8 worm cellular contexts compared by ENCODE assay signal in genomic region chrX:1244235-1244634, ce11.
TF ChIP-seq lines count a peak whose summit lies in the region.

No protein-coding gene starts in this region.

TF ChIP-seq in whole organism, L1 larva, 84 proteins besides CTCF, POLR2A, EP300 and RAD21:
- TF ChIP-seq skn-1 (tag; optimal IDR thresholded peaks at IDR 0.05; lab: Kevin White, UChicago), result peak; percentile 52
- TF ChIP-seq mdl-1 (tag; optimal IDR thresholded peaks at IDR 0.05; lab: Kevin White, UChicago), result peak in 1 of 2 experiments; percentile 21
- TF ChIP-seq rnt-1 (tag; optimal IDR thresholded peaks at IDR 0.05; lab: Kevin White, UChicago), result no peak
- peak in 1 of 3 experiments; percentile 12 for TF ChIP-seq ceh-82 (tag; optimal IDR thresholded peaks at IDR 0.05; lab: Kevin White, UChicago)
- peak; percentile 38 for TF ChIP-seq lin-14 (GFP tag; optimal IDR thresholded peaks at IDR 0.05; lab: Kevin White, UChicago)
- TF ChIP-seq snu-23 (GFP tag; optimal IDR thresholded peaks at IDR 0.05; lab: Kevin White, UChicago), result peak; percentile 3
- TF ChIP-seq unc-98 (GFP tag; IDR thresholded peaks at IDR 0.05; lab: Robert Waterston, UW), result no peak
- TF ChIP-seq blmp-1 (tag; optimal IDR thresholded peaks at IDR 0.05; lab: Kevin White, UChicago), result peak; percentile 9

TF ChIP-seq in whole organism, L2 larva, 48 proteins besides CTCF, POLR2A, EP300 and RAD21:
- peak; percentile 15 for TF ChIP-seq fos-1 (tag; optimal IDR thresholded peaks at IDR 0.05; lab: Kevin White, UChicago)
- no peak for TF ChIP-seq ztf-4 (tag; optimal IDR thresholded peaks at IDR 0.05; lab: Kevin White, UChicago)

TF ChIP-seq in whole organism, L3 larva, 47 proteins besides CTCF, POLR2A, EP300 and RAD21:
- TF ChIP-seq ceh-28 (tag; optimal IDR thresholded peaks at IDR 0.05; lab: Kevin White, UChicago) (peak; percentile 20), elt-1 (tag; optimal IDR thresholded peaks at IDR 0.05; lab: Kevin White, UChicago) (no peak)

TF ChIP-seq in whole organism, L4 larva, 104 proteins besides CTCF, POLR2A, EP300 and RAD21 (continues in another document):
- TF ChIP-seq nhr-77 (tag; optimal IDR thresholded peaks at IDR 0.05; lab: Kevin White, UChicago) (no peak), D1046.2 (GFP tag; IDR thresholded peaks at IDR 0.05; lab: Robert Waterston, UW) (no peak), saeg-2 (GFP tag; IDR thresholded peaks at IDR 0.05; lab: Robert Waterston, UW) (no peak), pqm-1 (tag; optimal IDR thresholded peaks at IDR 0.05; lab: Kevin White, UChicago) (no peak), Y105C5A.15 (GFP tag; IDR thresholded peaks at IDR 0.05; lab: Robert Waterston, UW) (no peak), snpc-4 (tag; optimal IDR thresholded peaks at IDR 0.05; lab: Kevin White, UChicago) (no peak), mdl-1 (tag; optimal IDR thresholded peaks at IDR 0.05; lab: Kevin White, UChicago) (peak in 1 of 2 experiments; percentile 50), dpl-1 (GFP tag; optimal IDR thresholded peaks at IDR 0.05; lab: Kevin White, UChicago) (no peak), ceh-44 (GFP tag; IDR thresholded peaks at IDR 0.05; lab: Robert Waterston, UW) (0 out of 2 replicates have a peak, but pooled peaks have one; percentile 51), lim-7 (GFP tag; IDR thresholded peaks at IDR 0.05; lab: Robert Waterston, UW) (no peak), unc-62 (GFP tag; optimal IDR thresholded peaks at IDR 0.05 in 1 of 2; lab: Kevin White, UChicago) (no peak), unc-62 (tag; optimal IDR thresholded peaks at IDR 0.05; lab: Kevin White, UChicago) (no peak), tag-97 (GFP tag; IDR thresholded peaks at IDR 0.05; lab: Robert Waterston, UW) (no peak), nhr-28 (tag; optimal IDR thresholded peaks at IDR 0.05; lab: Kevin White, UChicago) (no peak), zip-11 (GFP tag; IDR thresholded peaks at IDR 0.05; lab: Robert Waterston, UW) (no peak), F44E2.7 (GFP tag; IDR thresholded peaks at IDR 0.05; lab: Robert Waterston, UW) (no peak), unc-130 (GFP tag; optimal IDR thresholded peaks at IDR 0.05; lab: Kevin White, UChicago) (no peak)

TF ChIP-seq in whole organism, early embryonic, 17 proteins besides CTCF, POLR2A, EP300 and RAD21:
- TF ChIP-seq hmg-4 (GFP tag; optimal IDR thresholded peaks at IDR 0.05; lab: Kevin White, UChicago), result peak; percentile 30
- TF ChIP-seq ets-7 (tag; optimal IDR thresholded peaks at IDR 0.05; lab: Kevin White, UChicago), result no peak

TF ChIP-seq in whole organism, late embryonic, 69 proteins besides CTCF, POLR2A, EP300 and RAD21 (continues in another document):
- TF ChIP-seq hlh-8 (tag; optimal IDR thresholded peaks at IDR 0.05; lab: Kevin White, UChicago), result no peak
- TF ChIP-seq C08G9.2 (tag; optimal IDR thresholded peaks at IDR 0.05; lab: Kevin White, UChicago), result no peak
- no peak for TF ChIP-seq ets-4 (tag; optimal IDR thresholded peaks at IDR 0.05; lab: Kevin White, UChicago)
- TF ChIP-seq elt-2 (tag; optimal IDR thresholded peaks at IDR 0.05; lab: Kevin White, UChicago), result no peak
- no peak for TF ChIP-seq ztf-16 (tag; optimal IDR thresholded peaks at IDR 0.05; lab: Kevin White, UChicago)
- peak; percentile 64 for TF ChIP-seq sdc-2 (tag; optimal IDR thresholded peaks at IDR 0.05; lab: Kevin White, UChicago)
- no peak for TF ChIP-seq dve-1 (tag; optimal IDR thresholded peaks at IDR 0.05; lab: Kevin White, UChicago)
- TF ChIP-seq sox-2 (GFP tag; IDR thresholded peaks at IDR 0.05; lab: Robert Waterston, UW), result no peak
- TF ChIP-seq ttx-3 (tag; optimal IDR thresholded peaks at IDR 0.05; lab: Kevin White, UChicago), result no peak
- TF ChIP-seq unc-55 (GFP tag; optimal IDR thresholded peaks at IDR 0.05; lab: Kevin White, UChicago), result no peak
- peak; percentile 24 for TF ChIP-seq hlh-30 (tag; optimal IDR thresholded peaks at IDR 0.05; lab: Kevin White, UChicago; ENCODE audit: insufficient read depth)
- no peak for TF ChIP-seq zip-5 (tag; optimal IDR thresholded peaks at IDR 0.05; lab: Kevin White, UChicago)
- TF ChIP-seq ama-1 (optimal IDR thresholded peaks at IDR 0.05; lab: Kevin White, UChicago), result no peak
- no peak for TF ChIP-seq madf-2 (tag; optimal IDR thresholded peaks at IDR 0.05; lab: Kevin White, UChicago)
- TF ChIP-seq fkh-10 (GFP tag; optimal IDR thresholded peaks at IDR 0.05; lab: Kevin White, UChicago), result no peak
- no peak for TF ChIP-seq ceh-45 (GFP tag; IDR thresholded peaks at IDR 0.05; lab: Robert Waterston, UW)
- TF ChIP-seq ceh-34 (tag; optimal IDR thresholded peaks at IDR 0.05; lab: Kevin White, UChicago), result no peak
- TF ChIP-seq ceh-48 (tag; optimal IDR thresholded peaks at IDR 0.05; lab: Kevin White, UChicago), result peak; percentile 32
- no peak for TF ChIP-seq T23F11.4 (GFP tag; optimal IDR thresholded peaks at IDR 0.05; lab: Kevin White, UChicago)
- TF ChIP-seq fax-1 (tag; optimal IDR thresholded peaks at IDR 0.05; lab: Kevin White, UChicago), result no peak
- TF ChIP-seq ceh-31 (tag; optimal IDR thresholded peaks at IDR 0.05; lab: Kevin White, UChicago), result peak; percentile 37
- peak; percentile 30 for TF ChIP-seq tbx-2 (tag; optimal IDR thresholded peaks at IDR 0.05; lab: Kevin White, UChicago)

TF ChIP-seq in whole organism, midembryonic, 9 proteins besides CTCF, POLR2A, EP300 and RAD21:
- TF ChIP-seq flt-1 (GFP tag; IDR thresholded peaks at IDR 0.05; lab: Robert Waterston, UW) (0 out of 2 replicates have a peak, but pooled peaks have one; percentile 20), klf-2 (GFP tag; conservative IDR thresholded peaks at IDR 0.05; lab: Robert Waterston, UW) (no peak), ztf-29 (GFP tag; IDR thresholded peaks at IDR 0.05; lab: Robert Waterston, UW) (no peak), med-1 (GFP tag; optimal IDR thresholded peaks at IDR 0.05; lab: Kevin White, UChicago; ENCODE audit: insufficient read depth) (no peak), ref-1 (GFP tag; conservative IDR thresholded peaks at IDR 0.05; lab: Robert Waterston, UW) (no peak), cog-1 (tag; optimal IDR thresholded peaks at IDR 0.05; lab: Kevin White, UChicago) (no peak), T22C8.4 (GFP tag; IDR thresholded peaks at IDR 0.05; lab: Robert Waterston, UW) (peak; percentile 70), tab-1 (GFP tag; IDR thresholded peaks at IDR 0.05; lab: Robert Waterston, UW) (no peak)

TF ChIP-seq in whole organism, mixed stage, embryonic, 35 proteins besides CTCF, POLR2A, EP300 and RAD21:
- no peak for TF ChIP-seq ces-1 (GFP tag; optimal IDR thresholded peaks at IDR 0.05; lab: Kevin White, UChicago)
- TF ChIP-seq mls-2 (tag; optimal IDR thresholded peaks at IDR 0.05; lab: Kevin White, UChicago), result peak; percentile 45
- TF ChIP-seq unc-39 (tag; optimal IDR thresholded peaks at IDR 0.05; lab: Kevin White, UChicago), result no peak
- peak; percentile 84 for TF ChIP-seq ham-2 (GFP tag; optimal IDR thresholded peaks at IDR 0.05; lab: Kevin White, UChicago)
- peak; percentile 23 for TF ChIP-seq M03D4.4 (tag; optimal IDR thresholded peaks at IDR 0.05; lab: Kevin White, UChicago)
- TF ChIP-seq mep-1 (tag; optimal IDR thresholded peaks at IDR 0.05; lab: Kevin White, UChicago), result peak; percentile 10

Comparison
In these comparisons a context has a peak if more than half of its experiments do, and no peak if none do; other contexts are left out.
1. Of the 29 proteins assayed by ChIP-seq in both whole organism, L4 larva and whole organism, L1 larva: peak only in whole organism, L4 larva: aha-1; only in whole organism, L1 larva: skn-1; in both: none; in neither: 25; mixed calls (peak in some experiments, not most) for 2.